Worm (Caenorhabditis elegans): ENCODE results near the gene F23A7.1.
A peak's percentile ranks its signal among the peaks of the same experiment; 100 is the strongest.
"Not testable (repeated sequence)": the region's sequence is repeated elsewhere in the genome, so short reads cannot be mapped to it uniquely, and the experiment has no call there.

F23A7.1 gene

DNA sequence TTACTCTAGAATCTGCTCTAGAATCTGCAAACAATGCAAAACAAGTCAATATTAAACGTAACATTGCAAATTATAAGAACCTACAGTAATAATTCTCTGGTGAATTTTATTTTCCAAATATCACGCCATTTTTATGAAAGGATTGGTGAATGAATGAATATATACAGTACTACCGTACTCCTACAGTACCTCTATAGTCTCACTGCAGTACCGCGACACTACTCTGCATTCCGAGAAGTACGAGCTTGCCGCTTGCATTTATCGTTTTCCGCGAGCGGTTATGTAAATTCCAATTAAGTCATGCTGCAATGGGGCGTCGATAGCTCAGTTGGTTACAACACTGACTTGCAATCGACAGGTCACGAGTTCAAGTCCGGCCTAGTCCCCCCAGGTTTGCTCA, 4.9 kb upstream of the F23A7.1 start, which contains the start of gene F23A7.4:
F23A7.4 (plus strand) TSS at position 301 of the 400 bp plus-strand sequence.
- TF ChIP-seq rpc-1 (optimal IDR thresholded peaks at IDR 0.05): not testable (repeated sequence)
- peak; percentile 47 for TF ChIP-seq rpc-1 (tag; optimal IDR thresholded peaks at IDR 0.05)

DNA sequence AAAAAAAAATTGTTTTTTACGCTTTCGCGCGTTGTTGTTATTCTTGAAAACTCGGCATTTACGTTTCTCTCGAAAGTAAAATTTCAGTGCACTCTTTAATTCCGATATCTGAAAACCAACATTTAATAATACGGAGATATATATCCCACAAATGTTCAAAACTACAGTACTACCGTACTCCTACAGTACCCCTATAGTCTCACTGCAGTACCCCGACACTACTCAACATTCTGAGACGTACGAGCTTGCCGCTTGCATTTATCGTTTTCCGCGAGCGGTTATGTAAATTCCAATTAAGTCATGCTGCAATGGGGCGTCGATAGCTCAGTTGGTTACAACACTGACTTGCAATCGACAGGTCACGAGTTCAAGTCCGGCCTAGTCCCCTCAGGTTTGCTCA, 4.1 kb upstream of the F23A7.1 start, which contains the start of gene F23A7.8:
F23A7.8 (plus strand) TSS at position 301 of the 400 bp plus-strand sequence.
- TF ChIP-seq hsf-1 (GFP tag; IDR thresholded peaks at IDR 0.05); cebp-1 (GFP tag; IDR thresholded peaks at IDR 0.05); cebp-1 (tag; optimal IDR thresholded peaks at IDR 0.05); K12H6.12 (tag; optimal IDR thresholded peaks at IDR 0.05): not testable (repeated sequence)

DNA sequence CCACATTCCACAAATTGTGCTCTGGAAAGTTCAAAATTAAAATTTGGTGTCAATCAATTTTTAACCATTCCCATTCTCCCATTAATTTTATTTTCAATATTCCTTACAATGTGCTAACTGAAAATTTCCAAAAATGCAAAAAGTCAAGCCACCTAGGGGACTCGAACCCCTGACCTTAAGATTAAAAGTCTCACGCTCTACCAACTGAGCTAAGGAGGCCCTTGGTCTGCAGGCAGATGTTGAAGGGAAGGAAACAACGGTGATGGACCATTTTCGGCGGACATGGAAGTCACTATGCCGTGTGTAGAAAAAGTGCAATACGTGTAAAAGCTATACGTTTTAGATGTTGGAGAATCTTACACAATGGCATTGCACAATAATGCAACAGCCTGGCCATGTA, 541 bp downstream of the F23A7.1 start:
- peak; percentile 38 for TF ChIP-seq nhr-90 (tag; optimal IDR thresholded peaks at IDR 0.05)
- no peak for TF ChIP-seq ztf-18 (tag; optimal IDR thresholded peaks at IDR 0.05)
- no peak for TF ChIP-seq snpc-1.3 (tag; optimal IDR thresholded peaks at IDR 0.05; ENCODE audit: insufficient read depth)
- TF ChIP-seq F33H1.4 (GFP tag; IDR thresholded peaks at IDR 0.05): no peak
- peak; percentile 76 for TF ChIP-seq D2030.7 (GFP tag; IDR thresholded peaks at IDR 0.05)
- no peak for TF ChIP-seq ets-4 (GFP tag; optimal IDR thresholded peaks at IDR 0.05)
- peak; percentile 53 for TF ChIP-seq rpc-1 (optimal IDR thresholded peaks at IDR 0.05)
- peak; percentile 91 for TF ChIP-seq rpc-1 (tag; optimal IDR thresholded peaks at IDR 0.05)
- TF ChIP-seq F55B11.4 (tag; optimal IDR thresholded peaks at IDR 0.05; ENCODE audit: borderline replicate concordance, insufficient read depth): no peak
- TF ChIP-seq F10E7.11 (tag; optimal IDR thresholded peaks at IDR 0.05): no peak
- no peak for TF ChIP-seq lsl-1 (GFP tag; optimal IDR thresholded peaks at IDR 0.05)
- TF ChIP-seq madf-6 (GFP tag; IDR thresholded peaks at IDR 0.05): no peak
- no peak for TF ChIP-seq hlh-26 (GFP tag; conservative IDR thresholded peaks at IDR 0.05)
- peak; percentile 89 for TF ChIP-seq tbp1 (GFP tag; optimal IDR thresholded peaks at IDR 0.05)
- no peak for TF ChIP-seq snpc-4 (GFP tag; optimal IDR thresholded peaks at IDR 0.05)
- TF ChIP-seq snpc-4 (tag; optimal IDR thresholded peaks at IDR 0.05): peak in 2 of 4 experiments; percentile 35 to 68
- no peak for TF ChIP-seq bed-1 (GFP tag; IDR thresholded peaks at IDR 0.05)
- TF ChIP-seq ama-1 (optimal IDR thresholded peaks at IDR 0.05): no peak
- TF ChIP-seq ama-1 (GFP tag; optimal IDR thresholded peaks at IDR 0.05): peak in 1 of 2 experiments; percentile 20
- TF ChIP-seq attf-5 (GFP tag; optimal IDR thresholded peaks at IDR 0.05): peak; percentile 31
- TF ChIP-seq ztf-25 (GFP tag; IDR thresholded peaks at IDR 0.05): 0 out of 2 replicates have a peak, but pooled peaks have one; percentile 29
- peak; percentile 26; the same call in 1 of the 2 replicates for TF ChIP-seq pbrm-1 (GFP tag; IDR thresholded peaks at IDR 0.05)
- peak; percentile 80 for TF ChIP-seq lin-26 (GFP tag; IDR thresholded peaks at IDR 0.05)
- TF ChIP-seq rcor-1 (GFP tag; IDR thresholded peaks at IDR 0.05): 0 out of 2 replicates have a peak, but pooled peaks have one; percentile 24
- peak; percentile 43 for TF ChIP-seq him-1 (tag; optimal IDR thresholded peaks at IDR 0.05)
- TF ChIP-seq die-1 (tag; optimal IDR thresholded peaks at IDR 0.05): peak; percentile 61
- TF ChIP-seq lin-54 (GFP tag; optimal IDR thresholded peaks at IDR 0.05): no peak
- peak; percentile 3 for TF ChIP-seq mxl-1 (tag; optimal IDR thresholded peaks at IDR 0.05)
- TF ChIP-seq hmg-1.2 (GFP tag; IDR thresholded peaks at IDR 0.05): peak; percentile 36; the same call in 1 of the 2 replicates
- TF ChIP-seq snpc-1.1 (tag; optimal IDR thresholded peaks at IDR 0.05; ENCODE audit: insufficient read depth): no peak
- no peak for TF ChIP-seq sdz-38 (tag; optimal IDR thresholded peaks at IDR 0.05)
- no peak for TF ChIP-seq ccch-3 (GFP tag; optimal IDR thresholded peaks at IDR 0.05)
- no peak for TF ChIP-seq lsy-27 (tag; optimal IDR thresholded peaks at IDR 0.05; ENCODE audit: borderline replicate concordance, insufficient read depth)
- 0 out of 2 replicates have a peak, but pooled peaks have one; percentile 14 for TF ChIP-seq dox-1 (GFP tag; IDR thresholded peaks at IDR 0.05)
- peak; percentile 31; the same call in 1 of the 2 replicates for TF ChIP-seq hsf-1 (GFP tag; IDR thresholded peaks at IDR 0.05)
- TF ChIP-seq ceh-40 (GFP tag; IDR thresholded peaks at IDR 0.05): 0 out of 2 replicates have a peak, but pooled peaks have one; percentile 60
- TF ChIP-seq ceh-91 (GFP tag; IDR thresholded peaks at IDR 0.05): no peak
- TF ChIP-seq B0261.1 (tag; optimal IDR thresholded peaks at IDR 0.05): peak; percentile 67
- no peak for TF ChIP-seq K12H6.12 (tag; optimal IDR thresholded peaks at IDR 0.05)
